Fruit fly (Drosophila melanogaster) whole organism, embryonic: ENCODE results near the gene et.

Source experiments
- Adf1 ChIP-seq: fragments of 200-800 bp; sonication (Bioruptor generic); IDR thresholded peaks from 2 replicates; pipeline ENCODE4 v1.3.6; 2022; ENCODE audit warnings: missing biosample characterization, missing genetic modification characterization
- BEAF-32 ChIP-seq: fragments of 200-800 bp; sonication (Bioruptor generic); optimal IDR thresholded peaks from 3 replicates; lab custom pipeline; 2017; ENCODE audit warnings: missing biosample characterization, missing genetic modification characterization, mild to moderate bottlenecking, moderate library complexity, missing genetic modification reagents
- CG10543 ChIP-seq: fragments of 200-800 bp; sonication (Bioruptor generic); optimal IDR thresholded peaks from 3 replicates; lab custom pipeline; 2017; ENCODE audit warnings: missing biosample characterization, mild to moderate bottlenecking, missing genetic modification characterization, moderate library complexity
- CG13287 ChIP-seq: fragments of 200-800 bp; sonication (Bioruptor generic); IDR thresholded peaks from 2 replicates; pipeline ENCODE4 v1.3.6; 2022; ENCODE audit warnings: missing biosample characterization, missing genetic modification characterization; ENCODE audit not compliant: partially characterized antibody
- CG14860 ChIP-seq: fragments of 200-800 bp; sonication (Bioruptor generic); IDR thresholded peaks from 3 replicates; pipeline ENCODE4 v1.3.6; 2022; ENCODE audit warnings: missing biosample characterization, missing genetic modification characterization; ENCODE audit not compliant: partially characterized antibody
- CG1529 ChIP-seq: fragments of 200-800 bp; sonication (Bioruptor generic); optimal IDR thresholded peaks from 3 replicates; lab custom pipeline; 2018; ENCODE audit warnings: missing biosample characterization, missing genetic modification characterization
- CG16815 ChIP-seq: fragments of 200-800 bp; sonication (Bioruptor generic); optimal IDR thresholded peaks from 3 replicates; lab custom pipeline; 2017; ENCODE audit warnings: missing biosample characterization, mild to moderate bottlenecking, missing genetic modification characterization
- CG17612 ChIP-seq: fragments of 200-800 bp; sonication (Bioruptor generic); IDR thresholded peaks from 2 replicates; pipeline ENCODE4 v1.3.6; 2022; ENCODE audit warnings: missing biosample characterization, missing genetic modification characterization
- CG17912 ChIP-seq: fragments of 200-800 bp; sonication (Bioruptor generic); optimal IDR thresholded peaks from 2 replicates; lab custom pipeline; 2018; ENCODE audit warnings: missing biosample characterization, mild to moderate bottlenecking, missing genetic modification characterization
- CG18011 ChIP-seq: fragments of 200-800 bp; sonication (Bioruptor generic); optimal IDR thresholded peaks from 2 replicates; lab custom pipeline; 2017; ENCODE audit warnings: missing biosample characterization, missing genetic modification characterization, mild to moderate bottlenecking, moderate library complexity, missing genotype
- CG31365 ChIP-seq: fragments of 200-800 bp; sonication (Bioruptor generic); optimal IDR thresholded peaks from 2 replicates; lab custom pipeline; 2018; ENCODE audit warnings: missing biosample characterization, mild to moderate bottlenecking, missing genetic modification characterization
- CG3281 ChIP-seq: fragments of 200-800 bp; sonication (Bioruptor generic); optimal IDR thresholded peaks from 3 replicates; lab custom pipeline; 2017; ENCODE audit warnings: missing biosample characterization, mild to moderate bottlenecking, missing genetic modification characterization
- CG34376 ChIP-seq: fragments of 200-800 bp; sonication (Bioruptor generic); optimal IDR thresholded peaks from 2 replicates; lab custom pipeline; 2018; ENCODE audit warnings: missing biosample characterization, mild to moderate bottlenecking, missing genetic modification characterization
- CG4360 ChIP-seq: fragments of 200-800 bp; sonication (Bioruptor generic); IDR thresholded peaks from 2 replicates; pipeline ENCODE4 v1.3.6; 2022; ENCODE audit warnings: missing biosample characterization, missing genetic modification characterization
- CG4820 ChIP-seq: fragments of 200-800 bp; sonication (Bioruptor generic); optimal IDR thresholded peaks from 3 replicates; lab custom pipeline; 2016; ENCODE audit warnings: missing biosample characterization, missing genetic modification characterization
- CG4854 ChIP-seq: fragments of 200-800 bp; sonication (Bioruptor generic); optimal IDR thresholded peaks from 2 replicates; lab custom pipeline; 2016; ENCODE audit warnings: missing biosample characterization, missing genetic modification characterization, inconsistent platforms
- CG7271 ChIP-seq: fragments of 200-800 bp; sonication (Bioruptor generic); optimal IDR thresholded peaks from 2 replicates; lab custom pipeline; 2018; ENCODE audit warnings: missing biosample characterization, mild to moderate bottlenecking, missing genetic modification characterization, moderate library complexity
- CG7928 ChIP-seq: fragments of 200-800 bp; sonication (Bioruptor generic); optimal IDR thresholded peaks from 2 replicates; lab custom pipeline; 2017; ENCODE audit warnings: missing biosample characterization, mild to moderate bottlenecking, missing genetic modification characterization
- CG8478 ChIP-seq: fragments of >200 bp; optimal IDR thresholded peaks from 2 replicates; lab custom pipeline; 2018
- CG8765 ChIP-seq: fragments of 200-800 bp; sonication (Bioruptor generic); IDR thresholded peaks from 2 replicates; pipeline ENCODE4 v1.3.6; 2022; ENCODE audit warnings: missing biosample characterization, missing genetic modification characterization
- CG9215 ChIP-seq: fragments of 200-800 bp; sonication (Bioruptor generic); IDR thresholded peaks from 2 replicates; pipeline ENCODE4 v1.3.6; 2022; ENCODE audit warnings: missing biosample characterization, missing genetic modification characterization
- CG9437 ChIP-seq: fragments of 200-800 bp; sonication (Bioruptor generic); optimal IDR thresholded peaks from 2 replicates; lab custom pipeline; 2018; ENCODE audit warnings: missing biosample characterization, mild to moderate bottlenecking, missing genetic modification characterization
- Dad ChIP-seq: fragments of 200-800 bp; sonication (Bioruptor generic); optimal IDR thresholded peaks from 3 replicates; lab custom pipeline; 2016; ENCODE audit warnings: missing biosample characterization, missing genetic modification characterization
- Fer3 ChIP-seq: fragments of 200-800 bp; sonication (Bioruptor generic); optimal IDR thresholded peaks from 2 replicates; lab custom pipeline; 2018; ENCODE audit warnings: missing biosample characterization, mild to moderate bottlenecking, missing genetic modification characterization, moderate library complexity
- HLH3B ChIP-seq: fragments of 200-800 bp; sonication (Bioruptor generic); IDR thresholded peaks from 2 replicates; pipeline ENCODE4 v1.3.6; 2022; ENCODE audit warnings: missing biosample characterization, missing genetic modification characterization
- Hr3 ChIP-seq: fragments of 200-800 bp; sonication (Bioruptor generic); optimal IDR thresholded peaks from 3 replicates; lab custom pipeline; 2016; ENCODE audit warnings: missing biosample characterization, missing genetic modification characterization
- Jarid2 ChIP-seq: fragments of 200-800 bp; sonication (Bioruptor generic); optimal IDR thresholded peaks from 3 replicates; lab custom pipeline; 2017; ENCODE audit warnings: mild to moderate bottlenecking, missing biosample characterization, missing genetic modification reagents, missing genetic modification characterization
- MTF-1 ChIP-seq: fragments of 200-800 bp; sonication (Bioruptor generic); optimal IDR thresholded peaks from 2 replicates; lab custom pipeline; 2018; ENCODE audit warnings: missing biosample characterization, mild to moderate bottlenecking, missing genetic modification characterization, borderline replicate concordance
- Max ChIP-seq: fragments of 200-800 bp; sonication (Bioruptor generic); optimal IDR thresholded peaks from 2 replicates; lab custom pipeline; 2016; ENCODE audit warnings: missing biosample characterization, mild to moderate bottlenecking, missing genetic modification characterization
- NC2α ChIP-seq: fragments of 200-800 bp; sonication (Bioruptor generic); optimal IDR thresholded peaks from 2 replicates; lab custom pipeline; 2016; ENCODE audit warnings: missing biosample characterization, missing genetic modification characterization
- Nf-YA ChIP-seq: fragments of 200-800 bp; sonication (Bioruptor generic); IDR thresholded peaks from 2 replicates; pipeline ENCODE4 v1.3.6; 2022; ENCODE audit warnings: missing biosample characterization, missing genetic modification characterization
- Six4 ChIP-seq: fragments of 200-800 bp; sonication (Bioruptor generic); optimal IDR thresholded peaks from 2 replicates; lab custom pipeline; 2016; ENCODE audit warnings: missing biosample characterization, missing genetic modification characterization
- Sox100B ChIP-seq: fragments of 200-800 bp; sonication (Bioruptor generic); optimal IDR thresholded peaks from 3 replicates; lab custom pipeline; 2018; ENCODE audit warnings: missing biosample characterization, mild to moderate bottlenecking, missing genetic modification characterization
- Sox102F ChIP-seq: fragments of 200-800 bp; sonication (Bioruptor generic); optimal IDR thresholded peaks from 2 replicates; lab custom pipeline; 2018; ENCODE audit warnings: missing biosample characterization, mild to moderate bottlenecking, missing genetic modification characterization, moderate library complexity
- Stat92E ChIP-seq, 3 experiments: fragments of >200 bp in 2 of 3; fragments of 200-800 bp in 1 of 3; sonication (Bioruptor generic) in 1 of 3; optimal IDR thresholded peaks; 2 replicates each; lab custom pipeline; 2017 to 2019; ENCODE audit warnings: missing biosample characterization in 3 of 3, missing genetic modification characterization in 3 of 3, mild to moderate bottlenecking in 1 of 3, moderate library complexity in 1 of 3
- YL-1 ChIP-seq: fragments of 200-800 bp; sonication (Bioruptor generic); optimal IDR thresholded peaks from 3 replicates; lab custom pipeline; 2017; ENCODE audit warnings: missing biosample characterization, mild to moderate bottlenecking, missing genetic modification characterization
- ato ChIP-seq: fragments of 200-800 bp; sonication (Bioruptor generic); IDR thresholded peaks from 2 replicates; pipeline ENCODE4 v1.3.6; 2022; ENCODE audit warnings: missing biosample characterization, missing genetic modification characterization; ENCODE audit not compliant: partially characterized antibody
- bcd ChIP-seq: fragments of 200-800 bp; sonication (Bioruptor generic); optimal IDR thresholded peaks from 2 replicates; lab custom pipeline; 2017; ENCODE audit warnings: missing biosample characterization, mild to moderate bottlenecking, missing genetic modification characterization
- cas ChIP-seq: fragments of 200-800 bp; sonication (Bioruptor generic); IDR thresholded peaks from 2 replicates; pipeline ENCODE4 v1.3.6; 2022; ENCODE audit warnings: missing biosample characterization, missing genetic modification characterization
- cwo ChIP-seq: fragments of 200-800 bp; sonication (Bioruptor generic); optimal IDR thresholded peaks from 3 replicates; lab custom pipeline; 2017; ENCODE audit warnings: missing biosample characterization, missing genetic modification characterization, mild to moderate bottlenecking, moderate library complexity, missing genetic modification reagents
- emc ChIP-seq: fragments of 200-800 bp; sonication (Bioruptor generic); optimal IDR thresholded peaks from 2 replicates; lab custom pipeline; 2016; ENCODE audit warnings: missing biosample characterization, missing genetic modification characterization
- gcm2 ChIP-seq: fragments of 200-800 bp; sonication (Bioruptor generic); optimal IDR thresholded peaks from 2 replicates; lab custom pipeline; 2016; ENCODE audit warnings: missing biosample characterization, missing genetic modification characterization
- gsb ChIP-seq: fragments of 200-800 bp; sonication (Bioruptor generic); IDR thresholded peaks from 2 replicates; pipeline ENCODE4 v1.3.6; 2022; ENCODE audit warnings: missing biosample characterization, missing genetic modification characterization
- odd ChIP-seq: fragments of 200-800 bp; sonication (Bioruptor generic); optimal IDR thresholded peaks from 2 replicates; lab custom pipeline; 2017; ENCODE audit warnings: missing biosample characterization, mild to moderate bottlenecking, missing genetic modification characterization
- pan ChIP-seq, 4 experiments: fragments of >200 bp in 3 of 4; fragments of 200-800 bp in 1 of 4; sonication (Bioruptor generic) in 1 of 4; optimal IDR thresholded peaks in 3 of 4; IDR thresholded peaks in 1 of 4; 2 replicates each; pipeline versions ENCODE4 v1.3.6 to Lab custom; 2017 to 2022; ENCODE audit warnings: missing biosample characterization in 2 of 4, missing genetic modification characterization in 2 of 4, mixed read lengths in 1 of 4
- rib ChIP-seq: fragments of 200-800 bp; sonication (Bioruptor generic); IDR thresholded peaks from 2 replicates; pipeline ENCODE4 v1.3.6; 2022; ENCODE audit warnings: missing biosample characterization, missing genetic modification characterization
- sqz ChIP-seq: fragments of 200-800 bp; sonication (Bioruptor generic); optimal IDR thresholded peaks from 3 replicates; lab custom pipeline; 2018; ENCODE audit warnings: missing biosample characterization, mild to moderate bottlenecking, missing genetic modification characterization
- tio ChIP-seq: fragments of 200-800 bp; sonication (Bioruptor generic); optimal IDR thresholded peaks from 2 replicates; lab custom pipeline; 2017; ENCODE audit warnings: missing biosample characterization, missing genetic modification characterization, inconsistent platforms
- unpg ChIP-seq: fragments of 200-800 bp; sonication (Bioruptor generic); optimal IDR thresholded peaks from 3 replicates; lab custom pipeline; 2018; ENCODE audit warnings: missing biosample characterization, mild to moderate bottlenecking, missing genetic modification characterization, moderate library complexity
- zfh1 ChIP-seq: fragments of 200-800 bp; sonication (Bioruptor generic); IDR thresholded peaks from 3 replicates; pipeline ENCODE4 v1.3.6; 2022; ENCODE audit warnings: missing biosample characterization, missing genetic modification characterization

The et gene

dm6 chrX:19631365-19631832 lies 44.3 kb downstream of the et start (continued):
- TF ChIP-seq zfh1 (GFP tag; lab: Robert Waterston, UW) (no peak), Fer3 (tag; lab: Kevin White, UChicago) (no peak), CG18011 (no peak), Stat92E (GFP tag; optimal IDR thresholded peaks at IDR 0.05; lab: Kevin White, UChicago) (no peak), CG34376 (peak; percentile 43), bcd (GFP tag; lab: Kevin White, UChicago) (no peak), CG10543 (no peak), CG17912 (no peak), CG4854 (no peak), CG8478 (lab: Kevin White, UChicago) (peak; percentile 53), unpg (no peak), CG17612 (GFP tag; lab: Robert Waterston, UW) (no peak), Hr3 (no peak), Sox102F (GFP tag; lab: Kevin White, UChicago) (no peak), Jarid2 (no peak), CG7271 (tag; lab: Kevin White, UChicago) (no peak), cas (GFP tag; lab: Robert Waterston, UW) (no peak), cwo (GFP tag; lab: Kevin White, UChicago) (no peak), CG4820 (GFP tag; lab: Kevin White, UChicago) (no peak), Nf-YA (no peak), CG31365 (tag; lab: Kevin White, UChicago) (no peak), CG1529 (no peak), CG3281 (GFP tag; lab: Kevin White, UChicago) (no peak), CG13287 (GFP tag; lab: Robert Waterston, UW) (peak; percentile 49; the same call in 1 of the 2 replicates), ato (GFP tag; lab: Robert Waterston, UW) (0 out of 2 replicates have a peak, but pooled peaks have one; percentile 18), emc (no peak), pan (optimal IDR thresholded peaks at IDR 0.05; lab: Kevin White, UChicago) (no peak), pan (GFP tag; optimal IDR thresholded peaks at IDR 0.05 in 1 of 2, IDR thresholded peaks at IDR 0.05 in 1 of 2) (no peak), Sox100B (no peak), Six4 (GFP tag; lab: Kevin White, UChicago) (no peak), CG7928 (GFP tag; lab: Kevin White, UChicago) (no peak), gcm2 (GFP tag; lab: Kevin White, UChicago) (no peak), BEAF-32 (no peak), NC2α (GFP tag; lab: Kevin White, UChicago) (no peak), CG14860 (GFP tag; lab: Robert Waterston, UW) (no peak), CG16815 (GFP tag; lab: Kevin White, UChicago) (no peak), Adf1 (peak; percentile 87), YL-1 (GFP tag; lab: Kevin White, UChicago) (peak; percentile 44), odd (GFP tag; lab: Kevin White, UChicago) (no peak), CG9215 (GFP tag; lab: Robert Waterston, UW) (peak; percentile 78), HLH3B (GFP tag; lab: Robert Waterston, UW) (no peak), rib (GFP tag; lab: Robert Waterston, UW) (no peak), MTF-1 (GFP tag; lab: Kevin White, UChicago) (peak; percentile 95), CG8765 (GFP tag; lab: Robert Waterston, UW) (no peak), Max (GFP tag; lab: Kevin White, UChicago) (no peak), CG9437 (GFP tag; lab: Kevin White, UChicago) (no peak), Dad (no peak), tio (GFP tag; lab: Kevin White, UChicago) (no peak), CG4360 (GFP tag; lab: Robert Waterston, UW) (peak; percentile 83), gsb (GFP tag; lab: Robert Waterston, UW) (no peak), sqz (no peak)
